Worm (Caenorhabditis elegans) whole organism, L3 larva: Measurements from ENCODE around the gene rod-1.

Experiments
- ama-1 ChIP-seq: fragments of 150-350 bp; optimal IDR thresholded peaks from 2 replicates; lab custom pipeline; 2018
- ceh-28 ChIP-seq: fragments of 150-350 bp; optimal IDR thresholded peaks from 2 replicates; lab custom pipeline; 2014; ENCODE audit warnings: missing biosample characterization, missing genetic modification reagents, missing genetic modification characterization
- egl-27 ChIP-seq: sonication (generic microtip); optimal IDR thresholded peaks from 4 replicates; lab custom pipeline; 2017; ENCODE audit warnings: missing biosample characterization, missing genetic modification reagents, missing genetic modification characterization
- lin-39 ChIP-seq: fragments of 150-350 bp; optimal IDR thresholded peaks from 2 replicates; lab custom pipeline; 2018; ENCODE audit warnings: missing biosample characterization, missing genetic modification reagents, missing genetic modification characterization
- nhr-237 ChIP-seq: fragments of 150-350 bp; optimal IDR thresholded peaks from 2 replicates; lab custom pipeline; 2014; ENCODE audit warnings: missing biosample characterization, missing genetic modification characterization
- nhr-25 ChIP-seq: sonication (generic microtip); optimal IDR thresholded peaks from 2 replicates; lab custom pipeline; 2017; ENCODE audit warnings: missing biosample characterization, missing genetic modification characterization
- nhr-77 ChIP-seq: fragments of 150-350 bp; optimal IDR thresholded peaks from 2 replicates; lab custom pipeline; 2014; ENCODE audit warnings: missing biosample characterization, missing genetic modification characterization
- pqm-1 ChIP-seq: fragments of 150-350 bp; optimal IDR thresholded peaks from 2 replicates; lab custom pipeline; 2017; ENCODE audit warnings: missing biosample characterization, missing genetic modification characterization, inconsistent platforms
- unc-62 ChIP-seq: fragments of 150-350 bp; sonication (generic microtip); optimal IDR thresholded peaks from 4 replicates; lab custom pipeline; 2014; ENCODE audit warnings: missing biosample characterization, missing genetic modification reagents, missing genetic modification characterization

ce11 chrIV:7530226-7531070 lies 52.2 kb downstream of the rod-1 start:
- TF ChIP-seq lin-39 (no peak), ama-1 (no peak), unc-62 (GFP tag; lab: Kevin White, UChicago) (no peak), pqm-1 (tag; lab: Kevin White, UChicago) (no peak), nhr-25 (peak; percentile 48), egl-27 (no peak), ceh-28 (no peak), nhr-237 (no peak), nhr-77 (no peak)
